Worm (Caenorhabditis elegans) whole organism, L2 larva: ENCODE results near the gene F44E2.8.
A peak's percentile ranks its signal among the peaks of the same experiment; 100 is the strongest.

ENCODE experiments used
- C34F6.9 ChIP-seq: fragments of 150-350 bp; optimal IDR thresholded peaks from 2 replicates; lab custom pipeline; 2014; ENCODE audit warnings: missing biosample characterization, missing genetic modification characterization
- F13H6.1 ChIP-seq: sonication (generic microtip); optimal IDR thresholded peaks from 2 replicates; lab custom pipeline; 2016; ENCODE audit warnings: missing genetic modification characterization, missing compliant biosample characterization
- R02D3.7 ChIP-seq: fragments of 150-350 bp; optimal IDR thresholded peaks from 2 replicates; lab custom pipeline; 2014; ENCODE audit warnings: missing biosample characterization, missing genetic modification characterization
- Y55F3AM.14 ChIP-seq: fragments of 200-800 bp; sonication (Bioruptor generic); optimal IDR thresholded peaks from 2 replicates; lab custom pipeline; 2018; ENCODE audit warnings: mild to moderate bottlenecking, missing genetic modification characterization, missing compliant biosample characterization
- ZK546.5 ChIP-seq: sonication (generic microtip); optimal IDR thresholded peaks from 2 replicates; lab custom pipeline; 2017; ENCODE audit warnings: missing biosample characterization, missing genetic modification characterization
- alr-1 ChIP-seq: fragments of 150-350 bp; optimal IDR thresholded peaks from 2 replicates; lab custom pipeline; 2014; ENCODE audit warnings: missing biosample characterization, missing genetic modification characterization
- aly-2 ChIP-seq: fragments of 150-350 bp; optimal IDR thresholded peaks from 2 replicates; lab custom pipeline; 2014; ENCODE audit warnings: missing biosample characterization, missing genetic modification characterization
- ama-1 ChIP-seq: fragments of 150-350 bp; optimal IDR thresholded peaks from 2 replicates; lab custom pipeline; 2018; ENCODE audit warnings: inconsistent platforms
- blmp-1 ChIP-seq: sonication (generic microtip); optimal IDR thresholded peaks from 2 replicates; lab custom pipeline; 2017; ENCODE audit warnings: missing genetic modification characterization, mild to moderate bottlenecking, missing compliant biosample characterization, antibody characterized with exemption, moderate library complexity; ENCODE audit not compliant: insufficient read depth
- ceh-16 ChIP-seq: fragments of 150-350 bp; optimal IDR thresholded peaks from 2 replicates; lab custom pipeline; 2014; ENCODE audit warnings: missing biosample characterization, missing genetic modification characterization
- ceh-82 ChIP-seq: fragments of 150-350 bp; optimal IDR thresholded peaks from 2 replicates; lab custom pipeline; 2014; ENCODE audit warnings: missing biosample characterization, missing genetic modification characterization
- crh-2 ChIP-seq: sonication (generic microtip); optimal IDR thresholded peaks from 2 replicates; lab custom pipeline; 2017; ENCODE audit warnings: missing biosample characterization, missing genetic modification characterization
- dmd-4 ChIP-seq: sonication (generic microtip); optimal IDR thresholded peaks from 2 replicates; lab custom pipeline; 2017; ENCODE audit warnings: missing biosample characterization, missing genetic modification characterization
- elt-1 ChIP-seq: fragments of 150-350 bp; optimal IDR thresholded peaks from 2 replicates; lab custom pipeline; 2014; ENCODE audit warnings: missing biosample characterization, missing genetic modification characterization
- elt-3 ChIP-seq: sonication (generic microtip); optimal IDR thresholded peaks from 2 replicates; lab custom pipeline; 2017; ENCODE audit warnings: missing biosample characterization, missing genetic modification characterization
- fos-1 ChIP-seq: fragments of 150-350 bp; optimal IDR thresholded peaks from 2 replicates; lab custom pipeline; 2014; ENCODE audit warnings: missing biosample characterization, missing genetic modification characterization
- gmeb-1 ChIP-seq: fragments of 150-350 bp; optimal IDR thresholded peaks from 2 replicates; lab custom pipeline; 2014; ENCODE audit warnings: missing biosample characterization, missing genetic modification characterization
- lin-11 ChIP-seq: fragments of 150-350 bp; sonication (generic microtip); optimal IDR thresholded peaks from 2 replicates; lab custom pipeline; 2014; ENCODE audit warnings: missing biosample characterization, missing genetic modification characterization, inconsistent platforms, mixed read lengths
- lin-13 ChIP-seq: fragments of 150-350 bp; optimal IDR thresholded peaks from 2 replicates; lab custom pipeline; 2014; ENCODE audit warnings: missing biosample characterization, missing genetic modification reagents, missing genetic modification characterization
- lsy-2 ChIP-seq, 2 experiments: fragments of 150-350 bp in 1 of 2; sonication (generic microtip) in 1 of 2; optimal IDR thresholded peaks; 2 replicates each; lab custom pipeline; 2014 to 2017; ENCODE audit warnings: missing biosample characterization in 2 of 2, missing genetic modification characterization in 2 of 2
- mab-5 ChIP-seq: fragments of 150-350 bp; optimal IDR thresholded peaks from 2 replicates; lab custom pipeline; 2014; ENCODE audit warnings: missing biosample characterization, missing genetic modification characterization
- mbf-1 ChIP-seq: sonication (generic microtip); optimal IDR thresholded peaks from 2 replicates; lab custom pipeline; 2017; ENCODE audit warnings: missing biosample characterization, missing genetic modification characterization
- nhr-10 ChIP-seq: sonication (generic microtip); optimal IDR thresholded peaks from 2 replicates; lab custom pipeline; 2017; ENCODE audit warnings: missing biosample characterization, missing genetic modification characterization
- nhr-11 ChIP-seq: fragments of 150-350 bp; optimal IDR thresholded peaks from 2 replicates; lab custom pipeline; 2014; ENCODE audit warnings: missing biosample characterization, missing genetic modification characterization
- nhr-129 ChIP-seq: fragments of 150-350 bp; optimal IDR thresholded peaks from 2 replicates; lab custom pipeline; 2014; ENCODE audit warnings: missing biosample characterization, missing genetic modification characterization
- nhr-21 ChIP-seq: fragments of 150-350 bp; optimal IDR thresholded peaks from 2 replicates; lab custom pipeline; 2014; ENCODE audit warnings: missing biosample characterization, missing genetic modification characterization
- nhr-23 ChIP-seq: fragments of 150-350 bp; optimal IDR thresholded peaks from 2 replicates; lab custom pipeline; 2014; ENCODE audit warnings: missing biosample characterization, missing genetic modification reagents, missing genetic modification characterization
- nhr-237 ChIP-seq: fragments of 150-350 bp; optimal IDR thresholded peaks from 2 replicates; lab custom pipeline; 2014; ENCODE audit warnings: missing biosample characterization, missing genetic modification characterization
- nhr-25 ChIP-seq: fragments of 150-350 bp; sonication (generic microtip); optimal IDR thresholded peaks from 3 replicates; lab custom pipeline; 2014; ENCODE audit warnings: missing biosample characterization, missing genetic modification characterization
- nhr-6 ChIP-seq: fragments of 150-350 bp; optimal IDR thresholded peaks from 2 replicates; lab custom pipeline; 2014; ENCODE audit warnings: missing biosample characterization, missing genetic modification characterization
- sem-4 ChIP-seq: fragments of 150-350 bp; optimal IDR thresholded peaks from 2 replicates; lab custom pipeline; 2014; ENCODE audit warnings: missing biosample characterization, missing genetic modification reagents, missing genetic modification characterization
- skn-1 ChIP-seq: sonication (generic microtip); optimal IDR thresholded peaks from 2 replicates; lab custom pipeline; 2017; ENCODE audit warnings: missing biosample characterization, missing genetic modification characterization
- sma-3 ChIP-seq: sonication (generic microtip); optimal IDR thresholded peaks from 2 replicates; lab custom pipeline; 2016; ENCODE audit warnings: missing genetic modification reagents, missing genetic modification characterization, missing compliant biosample characterization
- sma-9 ChIP-seq, 2 experiments: fragments of 150-350 bp in 1 of 2; sonication (generic microtip) in 1 of 2; optimal IDR thresholded peaks; 2 replicates each; lab custom pipeline; 2014 to 2016; ENCODE audit warnings: missing genetic modification characterization in 2 of 2, mild to moderate bottlenecking in 1 of 2, missing biosample characterization in 1 of 2, missing compliant biosample characterization in 1 of 2, missing genetic modification reagents in 1 of 2, moderate library complexity in 1 of 2
- snpc-4 ChIP-seq: fragments of 150-350 bp; optimal IDR thresholded peaks from 2 replicates; lab custom pipeline; 2014; ENCODE audit warnings: missing biosample characterization, missing genetic modification characterization
- unc-39 ChIP-seq: fragments of 150-350 bp; optimal IDR thresholded peaks from 2 replicates; lab custom pipeline; 2014; ENCODE audit warnings: missing biosample characterization, missing genetic modification characterization
- unc-55 ChIP-seq: fragments of 150-350 bp; sonication (generic microtip); optimal IDR thresholded peaks from 3 replicates; lab custom pipeline; 2014; ENCODE audit warnings: missing biosample characterization, missing genetic modification reagents, missing genetic modification characterization
- unc-62 ChIP-seq: fragments of 150-350 bp; optimal IDR thresholded peaks from 2 replicates; lab custom pipeline; 2014; ENCODE audit warnings: missing biosample characterization, missing genetic modification reagents, missing genetic modification characterization
- zag-1 ChIP-seq: fragments of 150-350 bp; optimal IDR thresholded peaks from 2 replicates; lab custom pipeline; 2014; ENCODE audit warnings: missing biosample characterization, missing genetic modification characterization
- ztf-1 ChIP-seq: fragments of 200-800 bp; sonication (Bioruptor generic); conservative IDR thresholded peaks from 2 replicates; pipeline ENCODE4 v1.3.6; 2022; ENCODE audit warnings: missing genetic modification characterization, missing compliant biosample characterization
- ztf-11 ChIP-seq: sonication (generic microtip); optimal IDR thresholded peaks from 2 replicates; lab custom pipeline; 2017; ENCODE audit warnings: missing biosample characterization, missing genetic modification characterization
- ztf-4 ChIP-seq: fragments of 150-350 bp; optimal IDR thresholded peaks from 2 replicates; lab custom pipeline; 2014; ENCODE audit warnings: missing biosample characterization, missing genetic modification characterization

F44E2.8 gene

DNA sequence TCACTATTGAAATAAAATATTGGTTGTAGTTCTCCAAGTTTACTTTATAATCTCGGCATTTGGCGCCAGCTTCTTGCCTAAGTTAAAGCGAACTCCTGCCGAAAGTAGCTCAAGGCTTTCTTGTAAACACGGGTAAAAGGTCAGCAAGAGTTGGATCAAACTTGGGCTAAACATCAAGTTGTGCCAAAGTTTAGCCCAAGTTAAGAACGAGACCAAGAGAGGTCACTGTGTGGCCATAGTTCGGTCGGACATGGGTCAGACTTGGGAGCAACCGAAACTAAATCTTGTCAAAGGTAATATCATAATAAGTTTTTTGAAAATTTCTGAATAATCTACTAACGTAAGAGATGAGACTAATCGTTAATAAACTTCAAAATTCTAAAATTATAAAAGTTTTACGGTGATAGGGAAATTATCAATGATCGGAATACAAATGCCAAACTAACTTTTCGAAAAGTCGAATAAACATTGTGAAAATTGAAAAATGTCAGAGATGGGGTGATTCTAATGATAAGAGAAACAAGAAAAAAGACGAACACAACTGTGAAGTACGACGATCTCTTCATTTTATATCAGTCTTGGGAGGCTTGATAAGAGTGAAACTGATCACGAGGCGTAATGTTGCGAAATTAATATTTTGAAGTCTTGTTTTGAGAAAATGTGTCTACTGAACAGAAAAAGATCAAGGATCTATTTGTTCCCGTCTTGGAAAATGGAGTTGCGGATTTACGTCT, 18.4 kb upstream of the F44E2.8 start (continued):
- no peak for TF ChIP-seq ztf-11
- no peak for TF ChIP-seq ZK546.5
- no peak for TF ChIP-seq ztf-1
- TF ChIP-seq zag-1 (tag; lab: Kevin White, UChicago), result no peak
- TF ChIP-seq mbf-1 (tag; lab: Kevin White, UChicago), result no peak
- TF ChIP-seq F13H6.1 (tag; lab: Kevin White, UChicago), result peak; percentile 11
- TF ChIP-seq unc-55 (GFP tag; lab: Kevin White, UChicago), result no peak
- no peak for TF ChIP-seq nhr-237 (tag; lab: Kevin White, UChicago)
- no peak for TF ChIP-seq lin-11 (tag; lab: Kevin White, UChicago)
- no peak for TF ChIP-seq unc-62 (GFP tag; lab: Kevin White, UChicago)
- no peak for TF ChIP-seq ceh-16 (tag; lab: Kevin White, UChicago)
- TF ChIP-seq nhr-10, result no peak
- TF ChIP-seq alr-1, result no peak

DNA sequence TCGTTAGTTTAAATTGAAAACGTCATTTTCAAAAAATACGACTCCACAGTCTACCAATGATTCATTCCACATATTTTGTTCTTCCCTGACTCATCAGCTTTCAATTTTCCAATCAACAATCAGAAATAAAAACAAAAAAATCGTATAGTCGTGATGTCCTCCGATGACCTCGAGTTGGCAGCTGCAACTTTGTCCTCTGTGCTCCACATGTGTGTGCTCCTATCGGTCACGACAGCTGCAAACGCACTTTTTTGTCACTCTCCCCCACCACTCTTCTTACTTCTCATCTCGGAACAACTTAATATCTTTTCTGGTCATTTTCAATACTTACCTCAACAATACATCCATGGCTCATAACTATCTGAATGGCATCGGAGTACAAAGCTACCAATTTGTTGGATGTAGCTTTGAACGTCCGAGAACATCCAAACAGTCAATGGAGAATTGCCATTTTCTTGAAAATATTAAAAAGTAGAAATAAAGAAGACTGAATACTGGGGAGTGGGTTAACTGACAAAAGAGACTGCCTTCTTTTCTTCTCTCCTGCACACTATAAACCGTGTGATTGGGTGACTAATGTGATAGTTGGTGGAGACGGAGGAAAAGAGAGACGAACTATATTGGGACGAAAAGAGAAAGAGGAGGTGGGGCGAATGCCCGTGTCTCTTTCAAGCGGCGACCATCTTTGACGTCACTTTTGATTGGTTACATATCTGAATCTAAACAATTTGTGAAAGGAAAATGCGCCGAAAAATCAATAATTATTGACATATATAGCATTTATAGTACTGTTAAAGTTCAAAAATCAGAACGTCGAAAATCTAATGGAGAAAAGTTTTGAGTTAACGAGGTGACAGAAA, 17.5 kb upstream of the F44E2.8 start:
- no peak for TF ChIP-seq alr-1
- TF ChIP-seq snpc-4 (tag; lab: Kevin White, UChicago), result no peak
- peak; percentile 43 for TF ChIP-seq nhr-25 (tag; lab: Kevin White, UChicago)
- peak in 1 of 2 experiments; percentile 32 for TF ChIP-seq lsy-2 (tag; optimal IDR thresholded peaks at IDR 0.05; lab: Kevin White, UChicago)
- no peak for TF ChIP-seq nhr-23
- peak; percentile 64 for TF ChIP-seq sma-3 (GFP tag; lab: Kevin White, UChicago)
- no peak for TF ChIP-seq sem-4 (tag; lab: Kevin White, UChicago)
- peak; percentile 58 for TF ChIP-seq crh-2 (tag; lab: Kevin White, UChicago)
- no peak for TF ChIP-seq C34F6.9 (tag; lab: Kevin White, UChicago)
- no peak for TF ChIP-seq nhr-10
- peak; percentile 87 for TF ChIP-seq ama-1 (lab: Kevin White, UChicago)
- peak; percentile 44 for TF ChIP-seq sma-9 (GFP tag; optimal IDR thresholded peaks at IDR 0.05; lab: Kevin White, UChicago)
- TF ChIP-seq sma-9 (tag; optimal IDR thresholded peaks at IDR 0.05; lab: Kevin White, UChicago), result no peak
- no peak for TF ChIP-seq ceh-16 (tag; lab: Kevin White, UChicago)
- no peak for TF ChIP-seq skn-1 (tag; lab: Kevin White, UChicago)
- peak; percentile 16 for TF ChIP-seq nhr-129 (tag; lab: Kevin White, UChicago)
- TF ChIP-seq nhr-6, result no peak
- TF ChIP-seq aly-2 (tag; lab: Kevin White, UChicago), result no peak
- TF ChIP-seq fos-1 (tag; lab: Kevin White, UChicago), result peak; percentile 65
- no peak for TF ChIP-seq mab-5 (tag; lab: Kevin White, UChicago)
- TF ChIP-seq blmp-1 (tag; lab: Kevin White, UChicago), result peak; percentile 68
- no peak for TF ChIP-seq gmeb-1 (tag; lab: Kevin White, UChicago)
- no peak for TF ChIP-seq nhr-237 (tag; lab: Kevin White, UChicago)
- TF ChIP-seq unc-55 (GFP tag; lab: Kevin White, UChicago), result no peak
- TF ChIP-seq nhr-11 (tag; lab: Kevin White, UChicago), result no peak
- no peak for TF ChIP-seq nhr-21 (tag; lab: Kevin White, UChicago)
- TF ChIP-seq unc-39 (tag; lab: Kevin White, UChicago), result no peak
- TF ChIP-seq Y55F3AM.14 (GFP tag; lab: Kevin White, UChicago), result no peak
- no peak for TF ChIP-seq elt-1 (tag; lab: Kevin White, UChicago)
- TF ChIP-seq lin-13, result peak; percentile 23
- TF ChIP-seq dmd-4 (tag; lab: Kevin White, UChicago), result no peak
- no peak for TF ChIP-seq ceh-82 (tag; lab: Kevin White, UChicago)
- TF ChIP-seq ztf-4, result no peak
- TF ChIP-seq R02D3.7 (tag; lab: Kevin White, UChicago), result no peak
- TF ChIP-seq F13H6.1 (tag; lab: Kevin White, UChicago), result peak; percentile 8
- no peak for TF ChIP-seq elt-3 (tag; lab: Kevin White, UChicago)
